Fruit fly (Drosophila melanogaster) whole organism, pupa: ENCODE measurements around the gene hec.

Experiments used
- CG10348 ChIP-seq: fragments of 200-800 bp; sonication (Bioruptor generic); IDR thresholded peaks from 2 replicates; pipeline ENCODE4 v1.3.6; 2022; ENCODE audit warnings: missing biosample characterization, missing genetic modification characterization
- CG13204 ChIP-seq: fragments of 200-800 bp; sonication (Bioruptor generic); optimal IDR thresholded peaks from 2 replicates; lab custom pipeline; 2018; ENCODE audit warnings: missing biosample characterization, mild to moderate bottlenecking, missing genetic modification characterization, moderate library complexity
- CG14655 ChIP-seq: fragments of 200-800 bp; sonication (Bioruptor generic); optimal IDR thresholded peaks from 3 replicates; lab custom pipeline; 2017; ENCODE audit warnings: mild to moderate bottlenecking, missing biosample characterization, missing genetic modification reagents, missing genetic modification characterization
- CG34367 ChIP-seq: fragments of 200-800 bp; sonication (Bioruptor generic); optimal IDR thresholded peaks from 2 replicates; lab custom pipeline; 2018; ENCODE audit warnings: missing biosample characterization, mild to moderate bottlenecking, missing genetic modification characterization
- CG4496 ChIP-seq: fragments of 200-800 bp; sonication (Bioruptor generic); IDR thresholded peaks from 3 replicates; pipeline ENCODE4 v1.3.6; 2022; ENCODE audit warnings: missing biosample characterization, missing genetic modification characterization
- CG8159 ChIP-seq: fragments of 200-800 bp; sonication (Bioruptor generic); optimal IDR thresholded peaks from 3 replicates; lab custom pipeline; 2018; ENCODE audit warnings: missing biosample characterization, mild to moderate bottlenecking, missing genetic modification characterization, moderate library complexity
- D1 ChIP-seq: fragments of 200-800 bp; sonication (Bioruptor generic); optimal IDR thresholded peaks from 2 replicates; lab custom pipeline; 2018; ENCODE audit warnings: missing biosample characterization, mild to moderate bottlenecking, missing genetic modification characterization, moderate library complexity
- EcR ChIP-seq: fragments of 200-800 bp; sonication (Bioruptor generic); optimal IDR thresholded peaks from 3 replicates; lab custom pipeline; 2019; ENCODE audit warnings: missing biosample characterization, missing genetic modification characterization, mild to moderate bottlenecking, moderate library complexity, missing genetic modification reagents
- Ets98B ChIP-seq: fragments of 200-800 bp; sonication (Bioruptor generic); IDR thresholded peaks from 2 replicates; pipeline ENCODE4 v1.3.6; 2022; ENCODE audit warnings: missing biosample characterization, missing genetic modification characterization
- Pif1A ChIP-seq: fragments of 200-800 bp; sonication (Bioruptor generic); optimal IDR thresholded peaks from 3 replicates; lab custom pipeline; 2016; ENCODE audit warnings: missing biosample characterization, missing genetic modification characterization
- Snoo ChIP-seq: fragments of 200-800 bp; sonication (Bioruptor generic); optimal IDR thresholded peaks from 3 replicates; lab custom pipeline; 2017; ENCODE audit warnings: missing biosample characterization, mild to moderate bottlenecking, missing genetic modification characterization, inconsistent platforms
- fd96Ca ChIP-seq: fragments of 200-800 bp; sonication (Bioruptor generic); IDR thresholded peaks from 3 replicates; pipeline ENCODE4 v1.3.6; 2022; ENCODE audit warnings: missing biosample characterization, missing genetic modification characterization
- gl ChIP-seq: fragments of 200-800 bp; sonication (Bioruptor generic); optimal IDR thresholded peaks from 2 replicates; lab custom pipeline; 2018; ENCODE audit warnings: missing biosample characterization, mild to moderate bottlenecking, missing genetic modification characterization
- rn ChIP-seq: fragments of 200-800 bp; sonication (Bioruptor generic); IDR thresholded peaks from 2 replicates; pipeline ENCODE4 v1.3.6; 2022; ENCODE audit warnings: missing biosample characterization, missing genetic modification characterization

DNA sequence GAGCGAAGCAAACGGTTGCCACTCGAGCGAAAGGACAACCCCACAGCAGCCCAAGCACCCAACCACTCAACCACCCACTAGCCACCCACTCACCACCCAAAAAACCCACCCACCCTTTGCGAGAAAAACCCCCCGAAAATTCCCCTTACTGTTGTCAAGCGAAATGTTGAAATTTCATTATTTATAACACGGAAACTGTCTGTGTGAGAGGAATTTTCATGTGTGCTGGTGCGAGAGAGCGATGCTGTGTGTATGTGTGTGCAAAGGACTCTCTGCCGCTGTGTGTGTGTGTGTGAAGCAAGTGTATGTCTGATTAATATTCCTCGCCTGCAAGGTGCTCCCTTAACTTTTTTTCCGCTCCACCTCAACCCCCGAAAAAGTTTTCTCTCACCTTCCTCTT is 27.4 kb downstream of the hec start:
- TF ChIP-seq EcR (no peak), fd96Ca (no peak), D1 (tag; lab: Kevin White, UChicago) (no peak), CG13204 (GFP tag; lab: Kevin White, UChicago) (no peak), CG10348 (GFP tag; lab: Robert Waterston, UW) (no peak), Snoo (tag; lab: Kevin White, UChicago) (no peak), gl (no peak), rn (GFP tag; lab: Robert Waterston, UW) (no peak), CG4496 (GFP tag; lab: Robert Waterston, UW) (no peak), Pif1A (GFP tag; lab: Kevin White, UChicago) (no peak), CG8159 (no peak), Ets98B (no peak), CG34367 (tag; lab: Kevin White, UChicago) (no peak), CG14655 (GFP tag; lab: Kevin White, UChicago) (no peak)
